Worm (Caenorhabditis elegans): ENCODE results near the gene F43D2.3.

The F43D2.3 gene

DNA sequence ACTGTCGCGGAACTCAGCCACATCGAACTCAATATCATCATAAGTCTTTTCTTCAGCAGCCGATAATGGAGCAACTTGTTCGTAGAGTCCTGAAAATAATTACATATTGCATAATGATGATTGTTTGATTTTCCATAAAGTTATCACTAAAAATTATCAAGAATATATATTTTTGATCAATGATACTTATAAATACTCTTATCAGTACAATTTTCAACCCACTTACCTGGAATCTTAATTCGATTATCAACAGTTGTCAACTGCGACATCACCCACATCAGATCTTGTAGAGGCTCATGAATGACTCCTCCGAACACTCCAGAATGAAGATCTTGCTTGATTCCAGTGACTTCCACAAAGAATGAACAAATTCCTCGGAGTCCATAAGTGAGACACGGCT is 35.7 kb upstream of the F43D2.3 start:
- peak; percentile 12 for TF ChIP-seq elt-2 (tag; optimal IDR thresholded peaks at IDR 0.05)
- TF ChIP-seq unc-55 (GFP tag; optimal IDR thresholded peaks at IDR 0.05) = no peak

ce11 chrV:14597005-14597680 is 34.5 kb upstream of the F43D2.3 start, which contains the start of gene pes-9:
Gene pes-9, minus strand, starts transcription at chrV:14597034.
- TF ChIP-seq pax-1 (tag; optimal IDR thresholded peaks at IDR 0.05) (no peak), npax-4 (tag; optimal IDR thresholded peaks at IDR 0.05) (no peak), hlh-13 (GFP tag; optimal IDR thresholded peaks at IDR 0.05) (no peak), syd-9 (tag; optimal IDR thresholded peaks at IDR 0.05) (no peak), pat-9 (tag; optimal IDR thresholded peaks at IDR 0.05) (no peak), fkh-10 (GFP tag; optimal IDR thresholded peaks at IDR 0.05) (no peak), T23F11.4 (GFP tag; optimal IDR thresholded peaks at IDR 0.05) (no peak), fax-1 (tag; optimal IDR thresholded peaks at IDR 0.05) (no peak), ceh-31 (tag; optimal IDR thresholded peaks at IDR 0.05) (no peak), unc-3 (GFP tag; conservative IDR thresholded peaks at IDR 0.05) (no peak), unc-3 (tag; optimal IDR thresholded peaks at IDR 0.05) (no peak), che-1 (tag; optimal IDR thresholded peaks at IDR 0.05) (no peak), ahr-1 (tag; optimal IDR thresholded peaks at IDR 0.05) (no peak), ceh-48 (tag; optimal IDR thresholded peaks at IDR 0.05) (no peak), nhr-232 (tag; optimal IDR thresholded peaks at IDR 0.05) (no peak), ceh-22 (tag; optimal IDR thresholded peaks at IDR 0.05) (no peak)

DNA sequence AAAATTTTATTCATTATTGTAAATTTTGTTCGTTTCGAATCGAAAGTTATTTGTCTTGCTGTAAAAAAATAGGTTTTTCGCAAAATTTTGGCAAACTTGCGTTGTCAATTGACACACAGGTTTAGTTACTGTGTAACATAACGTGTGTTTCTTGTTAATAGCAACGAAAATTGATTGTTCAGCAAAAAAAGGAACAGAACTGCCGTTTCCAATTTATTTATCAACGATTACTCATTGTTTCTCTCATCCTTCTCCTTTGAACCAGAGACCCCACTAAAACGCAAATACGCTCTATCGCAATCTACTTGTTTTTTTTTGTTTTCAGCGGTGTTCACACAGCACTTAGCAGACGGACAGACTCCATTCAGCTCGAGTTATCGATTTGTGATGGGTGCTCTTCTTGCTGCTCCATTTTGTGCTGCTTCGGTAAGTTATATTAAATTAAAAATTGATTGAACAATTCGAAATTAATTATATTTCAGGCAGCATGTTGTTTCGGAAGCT is 34.0 kb upstream of the F43D2.3 start, which contains the start of gene R11H6.2:
R11H6.2 (plus strand) TSS at position 326 of the 504 bp plus-strand sequence.
- TF ChIP-seq hlh-8 (tag; optimal IDR thresholded peaks at IDR 0.05) = no peak
- TF ChIP-seq pag-3 (tag; optimal IDR thresholded peaks at IDR 0.05; ENCODE audit: borderline replicate concordance) = no peak
- no peak for TF ChIP-seq ceh-9 (tag; optimal IDR thresholded peaks at IDR 0.05)
- no peak for TF ChIP-seq odd-2 (tag; optimal IDR thresholded peaks at IDR 0.05)

- no peak for TF ChIP-seq F13H6.1 (tag; optimal IDR thresholded peaks at IDR 0.05)
- TF ChIP-seq dmd-4 (tag; optimal IDR thresholded peaks at IDR 0.05; ENCODE audit: borderline replicate concordance) = no peak
- TF ChIP-seq ceh-14 (tag; optimal IDR thresholded peaks at IDR 0.05) = no peak
- no peak for TF ChIP-seq ceh-48 (tag; optimal IDR thresholded peaks at IDR 0.05)
- TF ChIP-seq lim-6 (tag; optimal IDR thresholded peaks at IDR 0.05) = no peak
- TF ChIP-seq madf-2 (tag; optimal IDR thresholded peaks at IDR 0.05) = no peak
Observed at ce11 chrV:14599972-14600371, 31.7 kb upstream of the F43D2.3 start, which contains the start of gene glb-22. Gene glb-22, plus strand, starts transcription at chrV:14600272.

ce11 chrV:14603755-14604154 is 27.9 kb upstream of the F43D2.3 start:
- no peak for TF ChIP-seq pat-9 (tag; optimal IDR thresholded peaks at IDR 0.05)
- TF ChIP-seq C08G9.2 (tag; optimal IDR thresholded peaks at IDR 0.05) = no peak
- no peak for TF ChIP-seq madf-2 (tag; optimal IDR thresholded peaks at IDR 0.05)
- no peak for TF ChIP-seq ceh-18 (tag; optimal IDR thresholded peaks at IDR 0.05)
- no peak for TF ChIP-seq nhr-11 (tag; optimal IDR thresholded peaks at IDR 0.05)
- no peak for TF ChIP-seq nhr-232 (tag; optimal IDR thresholded peaks at IDR 0.05)
- no peak for TF ChIP-seq sdc-2 (tag; optimal IDR thresholded peaks at IDR 0.05)

DNA sequence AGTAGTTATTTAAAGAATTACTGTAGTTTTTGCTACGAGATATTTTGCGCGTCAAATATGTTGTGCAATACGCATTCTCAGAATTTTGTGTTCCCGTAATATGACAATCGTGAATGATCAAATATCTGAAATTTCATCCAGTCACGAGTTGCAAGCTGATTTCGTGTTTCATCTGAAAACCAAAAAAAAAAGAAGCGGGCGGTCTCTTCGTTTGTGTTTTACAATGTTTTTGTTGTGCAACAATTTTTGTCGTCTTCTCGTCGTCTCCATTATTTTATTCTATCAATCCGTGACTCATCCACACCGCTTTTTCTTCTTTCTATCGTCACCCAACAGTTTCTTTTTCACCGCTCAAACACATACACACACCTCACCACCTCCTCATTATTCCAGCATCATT is 22.0 kb upstream of the F43D2.3 start, which contains the start of gene R11H6.4:
R11H6.4 (plus strand) TSS at position 301 of the 400 bp plus-strand sequence.
- TF ChIP-seq dmd-4 (tag; optimal IDR thresholded peaks at IDR 0.05; ENCODE audit: borderline replicate concordance) (no peak), ets-4 (tag; optimal IDR thresholded peaks at IDR 0.05) (no peak), ceh-31 (tag; optimal IDR thresholded peaks at IDR 0.05) (no peak)

All from whole organism, late embryonic.